Worm (Caenorhabditis elegans): ENCODE results near the gene C09G1.5.

- TF ChIP-seq elt-1 (tag; optimal IDR thresholded peaks at IDR 0.05; ENCODE audit: borderline replicate concordance, insufficient read depth) (no peak), ztf-11 (tag; optimal IDR thresholded peaks at IDR 0.05) (no peak), flh-1 (GFP tag; optimal IDR thresholded peaks at IDR 0.05) (no peak), bed-3 (GFP tag; optimal IDR thresholded peaks at IDR 0.05) (no peak), pha-4 (tag; optimal IDR thresholded peaks at IDR 0.05) (no peak), snpc-4 (tag; optimal IDR thresholded peaks at IDR 0.05) (no peak)
Measured at ce11 chrX:15951194-15951593, 7.7 kb upstream of the C09G1.5 start, which contains the start of gene col-186.

Measured in whole organism, mixed stage, embryonic.